Fruit fly (Drosophila melanogaster) whole organism, embryonic: ENCODE data around the gene Arp6.

ENCODE experiments used
- B-H1 ChIP-seq: fragments of 200-800 bp; sonication (Bioruptor generic); IDR thresholded peaks from 3 replicates; pipeline ENCODE4 v1.3.6; 2022; ENCODE audit warnings: missing biosample characterization, missing genetic modification characterization
- BtbVII ChIP-seq: fragments of 200-800 bp; sonication (Bioruptor generic); optimal IDR thresholded peaks from 3 replicates; lab custom pipeline; 2017; ENCODE audit warnings: missing biosample characterization, mild to moderate bottlenecking, missing genetic modification characterization
- CG1024 ChIP-seq: fragments of 200-800 bp; sonication (Bioruptor generic); IDR thresholded peaks from 2 replicates; pipeline ENCODE4 v1.3.6; 2022; ENCODE audit warnings: missing biosample characterization, missing genetic modification characterization
- CG10431 ChIP-seq: fragments of 200-800 bp; sonication (Bioruptor generic); optimal IDR thresholded peaks from 3 replicates; lab custom pipeline; 2018; ENCODE audit warnings: missing biosample characterization, mild to moderate bottlenecking, missing genetic modification characterization
- CG11695 ChIP-seq: fragments of 200-800 bp; sonication (Bioruptor generic); IDR thresholded peaks from 3 replicates; pipeline ENCODE4 v1.3.6; 2022; ENCODE audit warnings: missing biosample characterization, missing genetic modification characterization
- CG12071 ChIP-seq: fragments of 200-800 bp; sonication (Bioruptor generic); optimal IDR thresholded peaks from 3 replicates; lab custom pipeline; 2018; ENCODE audit warnings: missing biosample characterization, mild to moderate bottlenecking, missing genetic modification characterization
- CG12744 ChIP-seq: fragments of 200-800 bp; sonication (Bioruptor generic); optimal IDR thresholded peaks from 2 replicates; lab custom pipeline; 2016; ENCODE audit warnings: missing biosample characterization, missing genetic modification characterization
- CG13894 ChIP-seq: fragments of 200-800 bp; sonication (Bioruptor generic); optimal IDR thresholded peaks from 3 replicates; lab custom pipeline; 2018; ENCODE audit warnings: missing biosample characterization, mild to moderate bottlenecking, missing genetic modification characterization, moderate library complexity
- CG14860 ChIP-seq: fragments of 200-800 bp; sonication (Bioruptor generic); IDR thresholded peaks from 3 replicates; pipeline ENCODE4 v1.3.6; 2022; ENCODE audit warnings: missing biosample characterization, missing genetic modification characterization; ENCODE audit not compliant: partially characterized antibody
- CG15479 ChIP-seq: fragments of 200-800 bp; sonication (Bioruptor generic); optimal IDR thresholded peaks from 3 replicates; lab custom pipeline; 2019; ENCODE audit warnings: missing biosample characterization, mild to moderate bottlenecking, missing genetic modification characterization, moderate library complexity
- CG17328 ChIP-seq: fragments of 200-800 bp; sonication (Bioruptor generic); IDR thresholded peaks from 2 replicates; pipeline ENCODE4 v1.3.6; 2022; ENCODE audit warnings: missing biosample characterization, missing genetic modification characterization
- CG2120 ChIP-seq: fragments of 200-800 bp; sonication (Bioruptor generic); optimal IDR thresholded peaks from 3 replicates; lab custom pipeline; 2016; ENCODE audit warnings: missing biosample characterization, missing genetic modification characterization
- CG2712 ChIP-seq: fragments of 200-800 bp; optimal IDR thresholded peaks from 3 replicates; lab custom pipeline; 2019; ENCODE audit warnings: missing biosample characterization, mild to moderate bottlenecking, missing genetic modification characterization, moderate library complexity
- CG30431 ChIP-seq: fragments of 200-800 bp; sonication (Bioruptor generic); optimal IDR thresholded peaks from 2 replicates; lab custom pipeline; 2017; ENCODE audit warnings: missing biosample characterization, missing genetic modification characterization
- CG3065 ChIP-seq: fragments of 200-800 bp; sonication (Bioruptor generic); optimal IDR thresholded peaks from 2 replicates; lab custom pipeline; 2016; ENCODE audit warnings: missing biosample characterization, missing genetic modification characterization
- CG5245 ChIP-seq: fragments of 200-800 bp; sonication (Bioruptor generic); optimal IDR thresholded peaks from 3 replicates; lab custom pipeline; 2016; ENCODE audit warnings: missing biosample characterization, missing genetic modification characterization
- CG6765 ChIP-seq: fragments of 200-800 bp; sonication (Bioruptor generic); optimal IDR thresholded peaks from 3 replicates; lab custom pipeline; 2017; ENCODE audit warnings: missing biosample characterization, mild to moderate bottlenecking, missing genetic modification characterization
- CG7839 ChIP-seq: fragments of 200-800 bp; sonication (Bioruptor generic); optimal IDR thresholded peaks from 3 replicates; lab custom pipeline; 2018; ENCODE audit warnings: missing biosample characterization, mild to moderate bottlenecking, missing genetic modification characterization, moderate library complexity
- CG7963 ChIP-seq: fragments of 200-800 bp; sonication (Bioruptor generic); IDR thresholded peaks from 3 replicates; pipeline ENCODE4 v1.3.6; 2022; ENCODE audit warnings: missing biosample characterization, missing genetic modification characterization; ENCODE audit not compliant: partially characterized antibody
- CG8478 ChIP-seq: fragments of >200 bp; optimal IDR thresholded peaks from 2 replicates; lab custom pipeline; 2018
- Chrac-16 ChIP-seq: fragments of 200-800 bp; sonication (Bioruptor generic); optimal IDR thresholded peaks from 3 replicates; lab custom pipeline; 2016; ENCODE audit warnings: missing biosample characterization, missing genetic modification characterization
- CoRest ChIP-seq: fragments of 200-800 bp; sonication (Bioruptor generic); optimal IDR thresholded peaks from 3 replicates; lab custom pipeline; 2018; ENCODE audit warnings: missing biosample characterization, mild to moderate bottlenecking, missing genetic modification characterization, moderate library complexity
- Drgx ChIP-seq: fragments of 200-800 bp; sonication (Bioruptor generic); IDR thresholded peaks from 2 replicates; pipeline ENCODE4 v1.3.6; 2022; ENCODE audit warnings: missing biosample characterization, missing genetic modification characterization
- Hmx ChIP-seq: fragments of 200-800 bp; sonication (Bioruptor generic); optimal IDR thresholded peaks from 2 replicates; lab custom pipeline; 2016; ENCODE audit warnings: missing biosample characterization, missing genetic modification characterization
- Lpt ChIP-seq: fragments of >200 bp; optimal IDR thresholded peaks from 2 replicates; lab custom pipeline; 2018; ENCODE audit warnings: missing biosample characterization, missing genetic modification characterization
- Mrtf ChIP-seq: fragments of 200-800 bp; sonication (Bioruptor generic); IDR thresholded peaks from 3 replicates; pipeline ENCODE4 v1.3.6; 2022; ENCODE audit warnings: missing biosample characterization, missing genetic modification characterization
- Oaz ChIP-seq: fragments of 200-800 bp; sonication (Bioruptor generic); IDR thresholded peaks from 2 replicates; pipeline ENCODE4 v1.3.6; 2022; ENCODE audit warnings: missing biosample characterization, missing genetic modification characterization
- Spps ChIP-seq: fragments of 200-800 bp; sonication (Bioruptor generic); optimal IDR thresholded peaks from 2 replicates; lab custom pipeline; 2018; ENCODE audit warnings: missing biosample characterization, mild to moderate bottlenecking, missing genetic modification characterization
- Sry-β ChIP-seq: fragments of 200-800 bp; sonication (Bioruptor generic); optimal IDR thresholded peaks from 2 replicates; lab custom pipeline; 2018; ENCODE audit warnings: missing biosample characterization, mild to moderate bottlenecking, missing genetic modification characterization, moderate library complexity
- Taf1 ChIP-seq: fragments of 200-800 bp; sonication (Bioruptor generic); IDR thresholded peaks from 2 replicates; pipeline ENCODE4 v1.3.6; 2022; ENCODE audit warnings: missing biosample characterization, missing genetic modification characterization
- ac ChIP-seq: fragments of 200-800 bp; sonication (Bioruptor generic); optimal IDR thresholded peaks from 3 replicates; lab custom pipeline; 2017; ENCODE audit warnings: missing biosample characterization, mild to moderate bottlenecking, missing genetic modification characterization
- crc ChIP-seq: fragments of 200-800 bp; sonication (Bioruptor generic); optimal IDR thresholded peaks from 2 replicates; lab custom pipeline; 2016; ENCODE audit warnings: missing biosample characterization, missing genetic modification characterization
- danr ChIP-seq: fragments of 200-800 bp; sonication (Bioruptor generic); IDR thresholded peaks from 2 replicates; pipeline ENCODE4 v1.3.6; 2022; ENCODE audit warnings: missing biosample characterization, missing genetic modification characterization
- dati ChIP-seq: fragments of 200-800 bp; sonication (Bioruptor generic); IDR thresholded peaks from 2 replicates; pipeline ENCODE4 v1.3.6; 2022; ENCODE audit warnings: missing biosample characterization, missing genetic modification characterization
- fd102C ChIP-seq: fragments of 200-800 bp; sonication (Bioruptor generic); optimal IDR thresholded peaks from 2 replicates; lab custom pipeline; 2018; ENCODE audit warnings: missing biosample characterization, mild to moderate bottlenecking, missing genetic modification characterization, moderate library complexity
- fu2 ChIP-seq: fragments of 200-800 bp; sonication (Bioruptor generic); optimal IDR thresholded peaks from 2 replicates; lab custom pipeline; 2016; ENCODE audit warnings: missing biosample characterization, missing genetic modification characterization
- grau ChIP-seq: fragments of 200-800 bp; optimal IDR thresholded peaks from 3 replicates; lab custom pipeline; 2019; ENCODE audit warnings: missing biosample characterization, mild to moderate bottlenecking, missing genetic modification characterization, moderate library complexity
- grn ChIP-seq: fragments of 200-800 bp; sonication (Bioruptor generic); optimal IDR thresholded peaks from 3 replicates; lab custom pipeline; 2017; ENCODE audit warnings: missing biosample characterization, missing genetic modification characterization
- h ChIP-seq: fragments of >200 bp; optimal IDR thresholded peaks from 2 replicates; lab custom pipeline; 2017
- jumu ChIP-seq: fragments of 200-800 bp; sonication (Bioruptor generic); optimal IDR thresholded peaks from 3 replicates; lab custom pipeline; 2016; ENCODE audit warnings: missing biosample characterization, missing genetic modification characterization
- lov ChIP-seq, 2 experiments: fragments of 200-800 bp in 1 of 2; fragments of >200 bp in 1 of 2; sonication (Bioruptor generic) in 1 of 2; IDR thresholded peaks in 1 of 2; optimal IDR thresholded peaks in 1 of 2; 2 replicates in 1 of 2; 3 replicates in 1 of 2; pipeline versions ENCODE4 v1.3.6 to Lab custom; 2017 to 2022; ENCODE audit warnings: missing biosample characterization in 1 of 2, missing genetic modification characterization in 1 of 2
- odd ChIP-seq: fragments of 200-800 bp; sonication (Bioruptor generic); optimal IDR thresholded peaks from 2 replicates; lab custom pipeline; 2017; ENCODE audit warnings: missing biosample characterization, mild to moderate bottlenecking, missing genetic modification characterization
- prd ChIP-seq, 3 experiments: fragments of >200 bp in 2 of 3; fragments of 200-800 bp in 1 of 3; sonication (Bioruptor generic) in 1 of 3; optimal IDR thresholded peaks in 2 of 3; IDR thresholded peaks in 1 of 3; 2 replicates in 2 of 3; 3 replicates in 1 of 3; pipeline versions ENCODE4 v1.3.6 to Lab custom; 2017 to 2022; ENCODE audit warnings: missing biosample characterization in 1 of 3, missing genetic modification characterization in 1 of 3
- repo ChIP-seq: fragments of 200-800 bp; sonication (Bioruptor generic); optimal IDR thresholded peaks from 2 replicates; lab custom pipeline; 2016; ENCODE audit warnings: missing biosample characterization, missing genetic modification characterization
- schlank ChIP-seq: fragments of 200-800 bp; sonication (Bioruptor generic); optimal IDR thresholded peaks from 2 replicates; lab custom pipeline; 2018; ENCODE audit warnings: missing biosample characterization, mild to moderate bottlenecking, missing genetic modification characterization
- sd ChIP-seq: fragments of 200-800 bp; sonication (Bioruptor generic); optimal IDR thresholded peaks from 3 replicates; lab custom pipeline; 2018; ENCODE audit warnings: missing biosample characterization, mild to moderate bottlenecking, missing genetic modification characterization, moderate library complexity
- tgo ChIP-seq: fragments of 200-800 bp; sonication (Bioruptor generic); IDR thresholded peaks from 3 replicates; pipeline ENCODE4 v1.3.6; 2022; ENCODE audit warnings: missing biosample characterization, missing genetic modification characterization
- twi ChIP-seq: fragments of 200-800 bp; optimal IDR thresholded peaks from 2 replicates; lab custom pipeline; 2019; ENCODE audit warnings: missing biosample characterization, mild to moderate bottlenecking, missing genetic modification characterization, moderate library complexity
- yki ChIP-seq: fragments of >200 bp; optimal IDR thresholded peaks from 3 replicates; lab custom pipeline; 2018
- z ChIP-seq: fragments of 200-800 bp; sonication (Bioruptor generic); IDR thresholded peaks from 3 replicates; pipeline ENCODE4 v1.3.6; 2022; ENCODE audit warnings: missing biosample characterization, missing genetic modification characterization
- zfh1 ChIP-seq: fragments of 200-800 bp; sonication (Bioruptor generic); IDR thresholded peaks from 3 replicates; pipeline ENCODE4 v1.3.6; 2022; ENCODE audit warnings: missing biosample characterization, missing genetic modification characterization

Arp6 gene

DNA sequence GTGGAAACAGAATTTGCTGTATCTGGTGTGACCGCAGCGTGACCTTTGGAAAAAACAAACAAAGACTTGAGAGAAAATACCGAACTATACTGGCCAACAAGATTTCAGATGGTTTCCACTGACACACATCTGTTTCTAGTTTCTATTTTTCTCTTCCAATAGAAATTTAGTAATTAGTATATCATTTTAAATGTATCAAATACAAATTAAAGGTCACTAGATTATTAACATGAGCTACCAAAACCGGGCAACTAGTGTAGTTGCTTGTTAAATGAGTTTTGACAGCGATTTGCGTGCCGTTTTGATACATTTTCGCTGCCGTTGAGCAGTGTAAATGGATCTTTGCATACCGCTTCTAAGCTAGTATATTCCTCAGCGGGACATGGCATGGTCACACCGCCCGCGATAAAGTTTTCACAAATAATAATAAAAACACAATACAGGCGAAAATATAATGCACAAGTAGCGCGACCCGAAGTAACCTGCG, 33.2 kb downstream of the Arp6 start, which contains the start of the genes Pis and Hap40 (continued):
- TF ChIP-seq dati, result no peak
- TF ChIP-seq Chrac-16 (GFP tag; lab: Kevin White, UChicago), result peak; percentile 74
- no peak for TF ChIP-seq CG12071 (GFP tag; lab: Kevin White, UChicago)
- no peak for TF ChIP-seq CG14860 (GFP tag; lab: Robert Waterston, UW)
- peak; percentile 84 for TF ChIP-seq grau (tag; lab: Kevin White, UChicago)
- peak; percentile 67 for TF ChIP-seq Mrtf
- TF ChIP-seq CG7963 (GFP tag; lab: Robert Waterston, UW), result no peak
- peak; percentile 44; the same call in 1 of the 3 replicates for TF ChIP-seq B-H1
- TF ChIP-seq zfh1 (GFP tag; lab: Robert Waterston, UW), result peak; percentile 67; the same call in 2 of the 3 replicates
- TF ChIP-seq repo (GFP tag; lab: Kevin White, UChicago), result no peak
- peak; percentile 53 for TF ChIP-seq CG30431
- peak; percentile 58 for TF ChIP-seq sd (tag; lab: Kevin White, UChicago)
- peak; percentile 74 for TF ChIP-seq CG13894 (tag; lab: Kevin White, UChicago)
- TF ChIP-seq CG2120 (GFP tag; lab: Kevin White, UChicago), result peak; percentile 81
- TF ChIP-seq h (lab: Kevin White, UChicago), result no peak
- no peak for TF ChIP-seq prd (optimal IDR thresholded peaks at IDR 0.05; lab: Kevin White, UChicago)
- TF ChIP-seq prd (GFP tag; IDR thresholded peaks at IDR 0.05; lab: Robert Waterston, UW), result peak; percentile 81
- TF ChIP-seq danr (GFP tag; lab: Robert Waterston, UW), result 0 out of 2 replicates have a peak, but pooled peaks have one; percentile 35
- TF ChIP-seq CG5245, result peak; percentile 10
- TF ChIP-seq Hmx, result peak; percentile 3
- TF ChIP-seq grn (GFP tag; lab: Kevin White, UChicago), result no peak
- TF ChIP-seq Spps, result peak; percentile 11
- peak; percentile 17 for TF ChIP-seq CG3065 (GFP tag; lab: Kevin White, UChicago)
- no peak for TF ChIP-seq CG8478 (lab: Kevin White, UChicago)
- TF ChIP-seq lov (optimal IDR thresholded peaks at IDR 0.05; lab: Kevin White, UChicago), result no peak
- TF ChIP-seq lov (GFP tag; IDR thresholded peaks at IDR 0.05; lab: Robert Waterston, UW), result no peak
- no peak for TF ChIP-seq Sry-β (GFP tag; lab: Kevin White, UChicago)
- no peak for TF ChIP-seq Lpt (GFP tag; lab: Kevin White, UChicago)
- TF ChIP-seq CG6765 (GFP tag; lab: Kevin White, UChicago), result no peak
- TF ChIP-seq schlank, result peak; percentile 1
- TF ChIP-seq CG7839 (tag; lab: Kevin White, UChicago), result peak; percentile 82
- peak; percentile 67; the same call in 2 of the 3 replicates for TF ChIP-seq CG11695 (GFP tag; lab: Robert Waterston, UW)
- peak; percentile 60 for TF ChIP-seq fu2 (GFP tag; lab: Kevin White, UChicago)
- no peak; the same call in 1 of the 2 replicates for TF ChIP-seq Taf1
- TF ChIP-seq CG10431, result peak; percentile 23
- TF ChIP-seq twi (tag; lab: Kevin White, UChicago), result peak; percentile 63
- peak; percentile 55 for TF ChIP-seq jumu
- TF ChIP-seq CG17328 (GFP tag; lab: Robert Waterston, UW), result 0 out of 2 replicates have a peak, but pooled peaks have one; percentile 39
- TF ChIP-seq BtbVII, result no peak
- TF ChIP-seq Drgx (GFP tag; lab: Robert Waterston, UW), result peak; percentile 47; the same call in 1 of the 2 replicates
- TF ChIP-seq CG2712, result peak; percentile 77
- TF ChIP-seq Oaz (GFP tag; lab: Robert Waterston, UW), result 0 out of 2 replicates have a peak, but pooled peaks have one; percentile 34
- TF ChIP-seq CG1024 (GFP tag; lab: Robert Waterston, UW), result no peak
- TF ChIP-seq yki (lab: Kevin White, UChicago), result no peak
- no peak for TF ChIP-seq fd102C (GFP tag; lab: Kevin White, UChicago)
- peak; percentile 90 for TF ChIP-seq CoRest
- no peak for TF ChIP-seq crc (GFP tag; lab: Kevin White, UChicago)
- TF ChIP-seq CG12744 (GFP tag; lab: Kevin White, UChicago), result peak; percentile 6
- TF ChIP-seq CG15479, result no peak
- peak; percentile 78 for TF ChIP-seq tgo
- TF ChIP-seq odd (GFP tag; lab: Kevin White, UChicago), result no peak
- no peak for TF ChIP-seq ac
- no peak for TF ChIP-seq z
